Worm (Caenorhabditis elegans): ENCODE measurements around the gene W06G6.15.

The W06G6.15 gene

ce11 chrV:16706549-16706948 is 52.2 kb downstream of the W06G6.15 start, which contains the start of gene clec-9:
Gene clec-9 (minus strand): TSS chrV:16706649.
- TF ChIP-seq jun-1 (tag; optimal IDR thresholded peaks at IDR 0.05) (no peak), ctbp-1 (GFP tag; IDR thresholded peaks at IDR 0.05) (no peak), nhr-77 (tag; optimal IDR thresholded peaks at IDR 0.05) (no peak)

Measured in whole organism, L4 larva.